Fruit fly (Drosophila melanogaster): Measurements from ENCODE around the gene Ilp8.

Gene Ilp8

DNA sequence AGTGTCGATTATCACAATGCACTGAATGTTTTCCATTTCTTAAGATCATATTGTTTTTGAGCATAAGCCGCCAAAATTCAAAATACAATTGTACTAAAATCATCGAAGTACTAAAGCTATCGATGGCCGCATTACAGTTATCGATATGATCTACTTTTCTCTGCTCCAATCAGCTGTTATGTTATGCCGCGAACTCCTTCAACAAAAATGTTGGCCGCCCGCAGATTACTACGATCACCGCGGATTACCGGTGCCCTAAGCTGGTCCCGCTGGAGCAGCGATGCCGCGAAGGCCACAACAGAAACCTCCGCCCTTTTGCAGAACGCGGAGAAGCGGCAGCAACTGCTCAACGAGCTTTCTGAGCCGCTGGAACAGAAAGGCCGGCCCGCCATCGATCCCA lies 3.6 kb upstream of the Ilp8 start, which contains the start of gene beg (continued):
- peak in 1 of 2 experiments; percentile 17 for TF ChIP-seq Pdp1 (GFP tag; optimal IDR thresholded peaks at IDR 0.05)
- TF ChIP-seq sd (tag; optimal IDR thresholded peaks at IDR 0.05), result no peak
- no peak for TF ChIP-seq abd-A (tag; optimal IDR thresholded peaks at IDR 0.05)
- peak; percentile 36 for TF ChIP-seq MESR4 (GFP tag; optimal IDR thresholded peaks at IDR 0.05)
- TF ChIP-seq toy (GFP tag; IDR thresholded peaks at IDR 0.05), result no peak
- no peak for TF ChIP-seq schlank (tag; optimal IDR thresholded peaks at IDR 0.05)
- no peak for TF ChIP-seq Side (GFP tag; optimal IDR thresholded peaks at IDR 0.05)
- TF ChIP-seq onecut (GFP tag; IDR thresholded peaks at IDR 0.05), result no peak
- no peak for TF ChIP-seq Elba2 (GFP tag; optimal IDR thresholded peaks at IDR 0.05)
- TF ChIP-seq wek (GFP tag; optimal IDR thresholded peaks at IDR 0.05), result no peak
- no peak for TF ChIP-seq Bteb2 (GFP tag; optimal IDR thresholded peaks at IDR 0.05)
- no peak for TF ChIP-seq CG6254 (GFP tag; optimal IDR thresholded peaks at IDR 0.05)
- no peak for TF ChIP-seq CG7839 (tag; optimal IDR thresholded peaks at IDR 0.05)
- no peak for TF ChIP-seq sc (optimal IDR thresholded peaks at IDR 0.05)
- TF ChIP-seq sc (GFP tag; optimal IDR thresholded peaks at IDR 0.05), result no peak
- no peak for TF ChIP-seq CG10543 (GFP tag; optimal IDR thresholded peaks at IDR 0.05)
- TF ChIP-seq vvl (GFP tag; IDR thresholded peaks at IDR 0.05), result no peak
- no peak for TF ChIP-seq CG12299 (tag; optimal IDR thresholded peaks at IDR 0.05)
- TF ChIP-seq tio (GFP tag; optimal IDR thresholded peaks at IDR 0.05), result no peak
- TF ChIP-seq CG6854 (GFP tag; optimal IDR thresholded peaks at IDR 0.05), result no peak
- TF ChIP-seq az2 (GFP tag; optimal IDR thresholded peaks at IDR 0.05), result no peak
- no peak for TF ChIP-seq CG17912 (GFP tag; optimal IDR thresholded peaks at IDR 0.05)
- TF ChIP-seq Dfd (GFP tag; optimal IDR thresholded peaks at IDR 0.05), result no peak
- TF ChIP-seq D (optimal IDR thresholded peaks at IDR 0.05), result no peak
- no peak for TF ChIP-seq D (GFP tag; optimal IDR thresholded peaks at IDR 0.05)
- no peak for TF ChIP-seq en (GFP tag; optimal IDR thresholded peaks at IDR 0.05)
- no peak for TF ChIP-seq sr (GFP tag; IDR thresholded peaks at IDR 0.05)
- TF ChIP-seq CG17328 (GFP tag; IDR thresholded peaks at IDR 0.05), result no peak
- no peak for TF ChIP-seq bsh (GFP tag; optimal IDR thresholded peaks at IDR 0.05)
- no peak for TF ChIP-seq kni (GFP tag; optimal IDR thresholded peaks at IDR 0.05)
- TF ChIP-seq ham (GFP tag; IDR thresholded peaks at IDR 0.05), result no peak
- no peak for TF ChIP-seq CG17361 (GFP tag; IDR thresholded peaks at IDR 0.05)
- no peak for TF ChIP-seq fd3F (GFP tag; optimal IDR thresholded peaks at IDR 0.05)
- no peak for TF ChIP-seq ATbp (GFP tag; optimal IDR thresholded peaks at IDR 0.05)
- no peak for TF ChIP-seq NfI (GFP tag; optimal IDR thresholded peaks at IDR 0.05)
- TF ChIP-seq CG17385 (GFP tag; optimal IDR thresholded peaks at IDR 0.05), result no peak
- TF ChIP-seq CG15514 (GFP tag; optimal IDR thresholded peaks at IDR 0.05), result no peak
- no peak for TF ChIP-seq Oaz (GFP tag; IDR thresholded peaks at IDR 0.05)
- TF ChIP-seq CG1792 (GFP tag; optimal IDR thresholded peaks at IDR 0.05), result no peak
- no peak for TF ChIP-seq jing (GFP tag; optimal IDR thresholded peaks at IDR 0.05)
- TF ChIP-seq CG8089 (GFP tag; optimal IDR thresholded peaks at IDR 0.05), result no peak
- TF ChIP-seq zen2 (GFP tag; IDR thresholded peaks at IDR 0.05; ENCODE audit: partially characterized antibody), result peak; percentile 83; the same call in 2 of the 3 replicates
- TF ChIP-seq CG14710 (tag; optimal IDR thresholded peaks at IDR 0.05), result peak; percentile 32
- TF ChIP-seq CG13624 (GFP tag; optimal IDR thresholded peaks at IDR 0.05), result no peak
- no peak for TF ChIP-seq cas (GFP tag; IDR thresholded peaks at IDR 0.05)
- no peak for TF ChIP-seq ab (GFP tag; optimal IDR thresholded peaks at IDR 0.05)
- TF ChIP-seq vnd (GFP tag; IDR thresholded peaks at IDR 0.05; ENCODE audit: partially characterized antibody), result peak; percentile 49; the same call in 2 of the 3 replicates
- TF ChIP-seq slp2 (GFP tag; optimal IDR thresholded peaks at IDR 0.05), result no peak
- TF ChIP-seq Ets65A (GFP tag), result no peak
- TF ChIP-seq al (GFP tag; IDR thresholded peaks at IDR 0.05), result no peak
- no peak for TF ChIP-seq CG3065 (GFP tag; optimal IDR thresholded peaks at IDR 0.05)
- no peak for TF ChIP-seq CG34422 (GFP tag; IDR thresholded peaks at IDR 0.05)
